Worm (Caenorhabditis elegans) whole organism, L4 larva: ENCODE data around the gene suds-3.

Source experiments
- F44E2.7 ChIP-seq: fragments of 200-800 bp; sonication (Bioruptor generic); IDR thresholded peaks from 2 replicates; pipeline ENCODE4 v2.1.2; 2022; ENCODE audit warnings: missing genetic modification characterization, missing compliant biosample characterization
- R02D3.7 ChIP-seq: fragments of 150-350 bp; sonication (generic microtip); optimal IDR thresholded peaks from 3 replicates; lab custom pipeline; 2014; ENCODE audit warnings: missing biosample characterization, missing genetic modification characterization
- ZK546.5 ChIP-seq, 2 experiments: sonication (generic microtip); optimal IDR thresholded peaks; 2 replicates each; lab custom pipeline; 2017; ENCODE audit warnings: missing biosample characterization in 2 of 2, missing genetic modification characterization in 2 of 2
- ces-1 ChIP-seq: fragments of 150-350 bp; sonication (generic microtip); optimal IDR thresholded peaks from 4 replicates; lab custom pipeline; 2014; ENCODE audit warnings: missing biosample characterization, missing genetic modification reagents, missing genetic modification characterization
- daf-16 ChIP-seq, 3 experiments: sonication (generic microtip); optimal IDR thresholded peaks; 2 replicates each; lab custom pipeline; 2016 to 2017; ENCODE audit warnings: missing genetic modification characterization in 3 of 3, missing genetic modification reagents in 3 of 3, mild to moderate bottlenecking in 2 of 3, missing compliant biosample characterization in 2 of 3, missing biosample characterization in 1 of 3, moderate library complexity in 1 of 3
- daf-19 ChIP-seq: fragments of 200-800 bp; sonication (Bioruptor generic); conservative IDR thresholded peaks from 2 replicates; pipeline ENCODE4 v1.3.6; 2022; ENCODE audit warnings: missing genetic modification characterization, missing compliant biosample characterization
- daf-8 ChIP-seq: fragments of 200-800 bp; sonication (Bioruptor generic); IDR thresholded peaks from 2 replicates; pipeline ENCODE4 v1.3.6; 2022; ENCODE audit warnings: missing genetic modification characterization, missing compliant biosample characterization
- dpl-1 ChIP-seq: fragments of 150-350 bp; optimal IDR thresholded peaks from 2 replicates; lab custom pipeline; 2014; ENCODE audit warnings: missing biosample characterization, missing genetic modification reagents, missing genetic modification characterization
- fos-1 ChIP-seq: fragments of 150-350 bp; optimal IDR thresholded peaks from 2 replicates; lab custom pipeline; 2014; ENCODE audit warnings: missing biosample characterization, missing genetic modification characterization
- lsy-2 ChIP-seq, 2 experiments: fragments of 150-350 bp in 1 of 2; sonication (generic microtip) in 1 of 2; optimal IDR thresholded peaks; 2 replicates each; lab custom pipeline; 2014 to 2017; ENCODE audit warnings: missing biosample characterization in 2 of 2, missing genetic modification characterization in 2 of 2
- madf-5 ChIP-seq, 2 experiments: fragments of 200-800 bp; sonication (Bioruptor generic); IDR thresholded peaks; 2 replicates each; pipeline ENCODE4 v1.3.6; 2022; ENCODE audit warnings: missing compliant biosample characterization in 2 of 2, missing genetic modification characterization in 2 of 2
- mxl-3 ChIP-seq: fragments of 200-800 bp; sonication (Bioruptor generic); optimal IDR thresholded peaks from 2 replicates; lab custom pipeline; 2018; ENCODE audit warnings: mild to moderate bottlenecking, missing genetic modification characterization, missing compliant biosample characterization
- nhr-28 ChIP-seq: fragments of 150-350 bp; optimal IDR thresholded peaks from 2 replicates; lab custom pipeline; 2014; ENCODE audit warnings: missing biosample characterization, missing genetic modification characterization
- zip-11 ChIP-seq: fragments of 200-800 bp; sonication (Bioruptor generic); IDR thresholded peaks from 2 replicates; pipeline ENCODE4 v1.3.6; 2022; ENCODE audit warnings: missing genetic modification characterization, missing compliant biosample characterization

DNA sequence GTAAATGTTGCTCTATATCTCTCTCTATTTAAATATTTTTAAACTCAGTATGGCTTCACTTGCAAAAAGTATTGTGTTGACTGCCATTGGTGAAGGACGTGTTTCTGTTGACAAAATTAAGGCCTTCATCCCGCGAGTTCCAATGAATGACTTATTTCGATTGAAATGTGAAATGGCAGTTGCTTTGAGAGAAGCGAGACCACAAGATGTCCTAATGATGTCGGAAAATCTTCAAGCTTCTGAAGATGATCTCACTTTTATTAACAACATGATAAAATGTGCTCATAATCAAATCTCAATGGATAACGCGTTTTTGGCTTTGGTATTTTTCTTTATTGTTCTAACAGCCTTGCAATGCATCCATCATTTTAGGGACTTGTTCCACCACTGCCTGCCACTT, 9.5 kb upstream of the suds-3 start, which contains the start of gene ceh-75:
- TF ChIP-seq ZK546.5 (tag; optimal IDR thresholded peaks at IDR 0.05; lab: Kevin White, UChicago) (no peak), madf-5 (GFP tag; IDR thresholded peaks at IDR 0.05; lab: Robert Waterston, UW) (no peak), ces-1 (GFP tag; lab: Kevin White, UChicago) (no peak), nhr-28 (tag; lab: Kevin White, UChicago) (no peak), zip-11 (no peak), fos-1 (tag; lab: Kevin White, UChicago) (no peak), daf-16 (GFP tag; optimal IDR thresholded peaks at IDR 0.05; lab: Kevin White, UChicago) (no peak), daf-16 (tag; optimal IDR thresholded peaks at IDR 0.05; lab: Kevin White, UChicago) (no peak), lsy-2 (tag; optimal IDR thresholded peaks at IDR 0.05; lab: Kevin White, UChicago) (no peak), F44E2.7 (no peak), daf-19 (GFP tag; lab: Robert Waterston, UW) (no peak), mxl-3 (GFP tag; lab: Kevin White, UChicago) (no peak), R02D3.7 (tag; lab: Kevin White, UChicago) (no peak), daf-8 (GFP tag; lab: Robert Waterston, UW) (no peak), dpl-1 (GFP tag; lab: Kevin White, UChicago) (no peak)
